Worm (Caenorhabditis elegans): ENCODE measurements around the gene cogc-2.

- TF ChIP-seq ref-1 (GFP tag; conservative IDR thresholded peaks at IDR 0.05) (no peak), flt-1 (GFP tag; IDR thresholded peaks at IDR 0.05) (no peak), cog-1 (tag; optimal IDR thresholded peaks at IDR 0.05) (no peak), ztf-23 (GFP tag; IDR thresholded peaks at IDR 0.05) (no peak), med-1 (GFP tag; optimal IDR thresholded peaks at IDR 0.05; ENCODE audit: insufficient read depth) (no peak), klf-2 (GFP tag; conservative IDR thresholded peaks at IDR 0.05) (no peak), ztf-29 (GFP tag; IDR thresholded peaks at IDR 0.05) (no peak), tab-1 (GFP tag; IDR thresholded peaks at IDR 0.05) (no peak)
These were observed 25.6 kb upstream of the cogc-2 start, which contains the start of gene Y43B11AL.1 for ce11 chrIV:7065022-7065421.
